Fruit fly (Drosophila melanogaster): ENCODE results near the gene CG15461.

CG15461 gene

dm6 chrX:20495767-20496656, 10.0 kb downstream of the CG15461 start (continued):
- TF ChIP-seq rgr (GFP tag; optimal IDR thresholded peaks at IDR 0.05) (peak; percentile 52), CG32264 (GFP tag; optimal IDR thresholded peaks at IDR 0.05) (no peak), pan (optimal IDR thresholded peaks at IDR 0.05) (peak; percentile 49), N (GFP tag; optimal IDR thresholded peaks at IDR 0.05) (no peak)

- no peak for TF ChIP-seq Hr78 (GFP tag; optimal IDR thresholded peaks at IDR 0.05)
- TF ChIP-seq dsf (GFP tag; optimal IDR thresholded peaks at IDR 0.05; ENCODE audit: borderline replicate concordance): no peak
- TF ChIP-seq GATAd (GFP tag; optimal IDR thresholded peaks at IDR 0.05): no peak
- TF ChIP-seq dl (GFP tag; optimal IDR thresholded peaks at IDR 0.05; ENCODE audit: insufficient read depth in 1 of 2, partially characterized antibody in 2 of 2): no peak
- TF ChIP-seq br (GFP tag; optimal IDR thresholded peaks at IDR 0.05): no peak
- no peak for TF ChIP-seq Jra (GFP tag; optimal IDR thresholded peaks at IDR 0.05)
- TF ChIP-seq sv (GFP tag; optimal IDR thresholded peaks at IDR 0.05): no peak
- TF ChIP-seq fru (GFP tag; optimal IDR thresholded peaks at IDR 0.05): no peak
- TF ChIP-seq rgr (GFP tag; optimal IDR thresholded peaks at IDR 0.05): no peak
- TF ChIP-seq tai (GFP tag; optimal IDR thresholded peaks at IDR 0.05): no peak
- no peak for TF ChIP-seq Hr83 (GFP tag; optimal IDR thresholded peaks at IDR 0.05; ENCODE audit: poor library complexity, severe bottlenecking)
- no peak for TF ChIP-seq Abd-B (GFP tag; optimal IDR thresholded peaks at IDR 0.05)
- no peak for TF ChIP-seq foxo (GFP tag; optimal IDR thresholded peaks at IDR 0.05)
- TF ChIP-seq CrebA (GFP tag; optimal IDR thresholded peaks at IDR 0.05; ENCODE audit: borderline replicate concordance): no peak
- TF ChIP-seq N (GFP tag; optimal IDR thresholded peaks at IDR 0.05): no peak
- no peak for TF ChIP-seq woc (GFP tag; optimal IDR thresholded peaks at IDR 0.05)
These were observed 13.0 kb downstream of the CG15461 start for dm6 chrX:20498989-20499388.

dm6 chrX:20499802-20500201, 13.8 kb downstream of the CG15461 start:
- TF ChIP-seq Dfd (GFP tag; optimal IDR thresholded peaks at IDR 0.05): peak; percentile 96
- TF ChIP-seq Rel (GFP tag; optimal IDR thresholded peaks at IDR 0.05): no peak
- TF ChIP-seq Rel (tag; optimal IDR thresholded peaks at IDR 0.05): peak; percentile 86
- TF ChIP-seq Vsx2 (GFP tag; optimal IDR thresholded peaks at IDR 0.05; ENCODE audit: partially characterized antibody): no peak
- TF ChIP-seq HLH106 (tag; optimal IDR thresholded peaks at IDR 0.05): no peak

dm6 chrX:20501040-20501609, 15.1 kb downstream of the CG15461 start:
- TF ChIP-seq CrebA (GFP tag; optimal IDR thresholded peaks at IDR 0.05; ENCODE audit: borderline replicate concordance): peak; percentile 66
- TF ChIP-seq Rel (GFP tag; optimal IDR thresholded peaks at IDR 0.05): peak; percentile 80
- peak; percentile 77 for TF ChIP-seq Rel (tag; optimal IDR thresholded peaks at IDR 0.05)
- TF ChIP-seq Myc (optimal IDR thresholded peaks at IDR 0.05): no peak
- TF ChIP-seq fru (GFP tag; optimal IDR thresholded peaks at IDR 0.05): peak; percentile 98
- TF ChIP-seq Vsx2 (GFP tag; optimal IDR thresholded peaks at IDR 0.05; ENCODE audit: partially characterized antibody): no peak
- TF ChIP-seq Abd-B (GFP tag; optimal IDR thresholded peaks at IDR 0.05): no peak
- peak; percentile 74 for TF ChIP-seq CG9705 (GFP tag; optimal IDR thresholded peaks at IDR 0.05)
- peak; percentile 87 for TF ChIP-seq tai (GFP tag; optimal IDR thresholded peaks at IDR 0.05)
- TF ChIP-seq usp (GFP tag; optimal IDR thresholded peaks at IDR 0.05): no peak
- TF ChIP-seq HLH106 (tag; optimal IDR thresholded peaks at IDR 0.05): peak; percentile 98
- TF ChIP-seq Dif (GFP tag; optimal IDR thresholded peaks at IDR 0.05; ENCODE audit: partially characterized antibody): no peak
- no peak for TF ChIP-seq Hr78 (GFP tag; optimal IDR thresholded peaks at IDR 0.05)
- peak; percentile 90 for TF ChIP-seq CG32264 (GFP tag; optimal IDR thresholded peaks at IDR 0.05)
- peak; percentile 93 for TF ChIP-seq Jra (GFP tag; optimal IDR thresholded peaks at IDR 0.05)
- peak; percentile 87 to 96 for TF ChIP-seq foxo (GFP tag; optimal IDR thresholded peaks at IDR 0.05)
- TF ChIP-seq woc (GFP tag; optimal IDR thresholded peaks at IDR 0.05): peak; percentile 95
- TF ChIP-seq Dfd (GFP tag; optimal IDR thresholded peaks at IDR 0.05): no peak
- peak; percentile 89 for TF ChIP-seq dsf (GFP tag; optimal IDR thresholded peaks at IDR 0.05; ENCODE audit: borderline replicate concordance)
- peak; percentile 96 for TF ChIP-seq rgr (GFP tag; optimal IDR thresholded peaks at IDR 0.05)
- TF ChIP-seq Sp1 (GFP tag; optimal IDR thresholded peaks at IDR 0.05): peak; percentile 95
- peak; percentile 33 for TF ChIP-seq Hr83 (GFP tag; optimal IDR thresholded peaks at IDR 0.05; ENCODE audit: poor library complexity, severe bottlenecking)
- TF ChIP-seq dl (GFP tag; optimal IDR thresholded peaks at IDR 0.05; ENCODE audit: insufficient read depth in 1 of 2, partially characterized antibody in 2 of 2): no peak
- TF ChIP-seq GATAd (GFP tag; optimal IDR thresholded peaks at IDR 0.05): peak; percentile 50
- TF ChIP-seq psq (GFP tag; optimal IDR thresholded peaks at IDR 0.05): peak; percentile 98
- peak; percentile 48 for TF ChIP-seq sage (GFP tag; optimal IDR thresholded peaks at IDR 0.05)
- peak; percentile 88 for TF ChIP-seq h (GFP tag; optimal IDR thresholded peaks at IDR 0.05)
- no peak for TF ChIP-seq sv (GFP tag; optimal IDR thresholded peaks at IDR 0.05)
- TF ChIP-seq N (GFP tag; optimal IDR thresholded peaks at IDR 0.05): no peak
- peak; percentile 96 for TF ChIP-seq ey (GFP tag; optimal IDR thresholded peaks at IDR 0.05)
- peak; percentile 65 for TF ChIP-seq dmrt93B (GFP tag; optimal IDR thresholded peaks at IDR 0.05)
- TF ChIP-seq pan (optimal IDR thresholded peaks at IDR 0.05): no peak
- peak; percentile 70 for TF ChIP-seq Mio (GFP tag; optimal IDR thresholded peaks at IDR 0.05)
- peak; percentile 95 for TF ChIP-seq Hnf4 (GFP tag; optimal IDR thresholded peaks at IDR 0.05)
- no peak for TF ChIP-seq lola (GFP tag; optimal IDR thresholded peaks at IDR 0.05)
- peak; percentile 96 for TF ChIP-seq br (GFP tag; optimal IDR thresholded peaks at IDR 0.05)
- TF ChIP-seq jim (GFP tag; optimal IDR thresholded peaks at IDR 0.05): peak; percentile 37
- peak; percentile 92 for TF ChIP-seq OdsH (GFP tag; optimal IDR thresholded peaks at IDR 0.05)
